Fruit fly (Drosophila melanogaster) whole organism, embryonic: ENCODE data around the gene CG3909.

Source experiments
- Abd-B ChIP-seq: fragments of 200-800 bp; sonication (Bioruptor generic); optimal IDR thresholded peaks from 2 replicates; lab custom pipeline; 2018; ENCODE audit warnings: missing biosample characterization, mild to moderate bottlenecking, missing genetic modification characterization, moderate library complexity
- CG10462 ChIP-seq: fragments of 200-800 bp; sonication (Bioruptor generic); optimal IDR thresholded peaks from 2 replicates; lab custom pipeline; 2016; ENCODE audit warnings: missing biosample characterization, missing genetic modification characterization
- CG12391 ChIP-seq: fragments of 200-800 bp; sonication (Bioruptor generic); optimal IDR thresholded peaks from 3 replicates; lab custom pipeline; 2018; ENCODE audit warnings: missing biosample characterization, mild to moderate bottlenecking, missing genetic modification characterization, moderate library complexity
- CG8944 ChIP-seq: fragments of 200-800 bp; sonication (Bioruptor generic); optimal IDR thresholded peaks from 3 replicates; lab custom pipeline; 2016; ENCODE audit warnings: missing biosample characterization, missing genetic modification characterization
- Dek ChIP-seq: fragments of 200-800 bp; sonication (Bioruptor generic); optimal IDR thresholded peaks from 3 replicates; lab custom pipeline; 2019; ENCODE audit warnings: missing biosample characterization, mild to moderate bottlenecking, missing genetic modification characterization, moderate library complexity
- Dfd ChIP-seq, 2 experiments: fragments of >200 bp; optimal IDR thresholded peaks; 2 replicates each; lab custom pipeline; 2017; ENCODE audit warnings: missing biosample characterization in 2 of 2, missing genetic modification characterization in 2 of 2
- HHEX ChIP-seq: fragments of 200-800 bp; sonication (Bioruptor generic); optimal IDR thresholded peaks from 3 replicates; lab custom pipeline; 2017; ENCODE audit warnings: missing biosample characterization, mild to moderate bottlenecking, missing genetic modification characterization, missing genetic modification reagents
- HLH4C ChIP-seq: fragments of 200-800 bp; sonication (Bioruptor generic); IDR thresholded peaks from 3 replicates; pipeline ENCODE4 v1.3.6; 2022; ENCODE audit warnings: missing biosample characterization, missing genetic modification characterization; ENCODE audit not compliant: partially characterized antibody
- Sox102F ChIP-seq: fragments of 200-800 bp; sonication (Bioruptor generic); optimal IDR thresholded peaks from 2 replicates; lab custom pipeline; 2018; ENCODE audit warnings: missing biosample characterization, mild to moderate bottlenecking, missing genetic modification characterization, moderate library complexity
- caup ChIP-seq: fragments of 200-800 bp; sonication (Bioruptor generic); optimal IDR thresholded peaks from 3 replicates; lab custom pipeline; 2017; ENCODE audit warnings: missing biosample characterization, mild to moderate bottlenecking, missing genetic modification characterization, moderate library complexity; ENCODE audit not compliant: severe bottlenecking
- gcm2 ChIP-seq: fragments of 200-800 bp; sonication (Bioruptor generic); optimal IDR thresholded peaks from 2 replicates; lab custom pipeline; 2016; ENCODE audit warnings: missing biosample characterization, missing genetic modification characterization
- pnt ChIP-seq: fragments of 200-800 bp; sonication (Bioruptor generic); optimal IDR thresholded peaks from 3 replicates; lab custom pipeline; 2016; ENCODE audit warnings: missing biosample characterization, missing genetic modification characterization
- sim ChIP-seq: fragments of 200-800 bp; sonication (Bioruptor generic); IDR thresholded peaks from 2 replicates; pipeline ENCODE4 v1.3.6; 2022; ENCODE audit warnings: missing biosample characterization, missing genetic modification characterization
- so ChIP-seq: fragments of 200-800 bp; sonication (Bioruptor generic); IDR thresholded peaks from 3 replicates; pipeline ENCODE4 v1.3.6; 2022; ENCODE audit warnings: missing biosample characterization, missing genetic modification characterization

DNA sequence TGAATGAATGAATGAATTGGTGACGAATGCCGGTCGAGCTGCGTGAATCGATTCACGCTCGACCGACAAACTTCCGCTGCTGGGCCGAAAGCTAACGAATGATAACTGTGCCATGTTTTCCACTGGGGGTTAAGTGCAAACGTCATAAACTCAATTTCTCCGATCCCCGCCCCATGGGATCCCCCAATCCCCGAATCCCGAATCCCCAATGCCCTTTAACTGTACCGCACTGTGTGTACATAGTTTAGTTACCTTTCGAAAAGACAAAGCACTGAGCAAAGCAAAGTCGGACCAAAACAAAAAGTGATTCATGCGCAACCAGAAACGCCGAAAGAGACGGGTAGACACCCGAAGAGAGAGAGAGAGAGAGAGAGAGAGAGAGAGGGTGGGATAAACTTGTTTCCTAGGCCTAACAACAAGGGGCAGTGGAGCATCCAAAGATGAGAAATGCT lies 8.0 kb upstream of the CG3909 start:
- TF ChIP-seq gcm2 (GFP tag; lab: Kevin White, UChicago) (no peak), caup (GFP tag; lab: Kevin White, UChicago) (no peak), sim (GFP tag; lab: Robert Waterston, UW) (no peak), Abd-B (GFP tag; lab: Kevin White, UChicago) (no peak), HHEX (GFP tag; lab: Kevin White, UChicago) (no peak), HLH4C (GFP tag; lab: Robert Waterston, UW) (no peak), so (GFP tag; lab: Robert Waterston, UW) (no peak), Sox102F (GFP tag; lab: Kevin White, UChicago) (no peak), pnt (GFP tag; lab: Kevin White, UChicago) (no peak), Dek (tag; lab: Kevin White, UChicago) (no peak), Dfd (GFP tag; optimal IDR thresholded peaks at IDR 0.05; lab: Kevin White, UChicago) (no peak), CG12391 (tag; lab: Kevin White, UChicago) (no peak), CG8944 (GFP tag; lab: Kevin White, UChicago) (no peak), CG10462 (GFP tag; lab: Kevin White, UChicago) (no peak)
